Fruit fly (Drosophila melanogaster): ENCODE results near the gene galectin.

DNA sequence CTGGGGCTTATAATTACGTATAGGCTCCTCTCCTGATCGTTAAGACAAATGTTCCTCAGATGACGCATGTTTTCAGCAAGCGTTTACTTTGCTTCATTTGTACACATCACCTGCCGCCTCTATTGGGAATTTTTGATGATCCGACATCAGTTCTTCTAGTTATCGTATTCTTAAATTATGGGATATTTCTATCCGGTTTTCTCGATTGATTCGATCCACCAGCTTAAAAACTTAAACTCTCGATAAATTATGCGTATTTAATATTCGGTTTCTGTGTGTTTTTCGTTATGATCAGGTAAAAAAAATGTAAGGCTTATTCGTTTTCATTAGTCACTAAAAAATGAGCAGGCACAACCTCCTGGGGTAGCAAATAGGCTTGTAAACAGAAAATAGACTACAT lies 18.4 kb upstream of the galectin start:
- TF ChIP-seq insv (optimal IDR thresholded peaks at IDR 0.05) (no peak), ttk (optimal IDR thresholded peaks at IDR 0.05) (no peak), Sin3A (optimal IDR thresholded peaks at IDR 0.05) (no peak), psq (optimal IDR thresholded peaks at IDR 0.05) (no peak), h (optimal IDR thresholded peaks at IDR 0.05) (no peak), Myc (optimal IDR thresholded peaks at IDR 0.05) (no peak)
